Worm (Caenorhabditis elegans) whole organism, early embryonic: ENCODE measurements around the gene E04F6.9.

Experiments used
- aly-1 ChIP-seq: sonication (generic microtip); optimal IDR thresholded peaks from 2 replicates; lab custom pipeline; 2016; ENCODE audit warnings: missing genetic modification characterization, missing compliant biosample characterization
- ama-1 ChIP-seq: fragments of 150-350 bp; optimal IDR thresholded peaks from 2 replicates; lab custom pipeline; 2014
- ceh-13 ChIP-seq: fragments of 200-800 bp; sonication (Bioruptor generic); optimal IDR thresholded peaks from 2 replicates; lab custom pipeline; 2018; ENCODE audit warnings: mild to moderate bottlenecking, missing genetic modification characterization, missing compliant biosample characterization
- pes-1 ChIP-seq: fragments of 200-800 bp; sonication (Bioruptor generic); IDR thresholded peaks from 2 replicates; pipeline ENCODE4 v1.3.6; 2022; ENCODE audit warnings: missing genetic modification reagents, missing genetic modification characterization, missing compliant biosample characterization
- tbx-11 ChIP-seq: fragments of 200-800 bp; sonication (Bioruptor generic); IDR thresholded peaks from 2 replicates; pipeline ENCODE4 v1.3.6; 2022; ENCODE audit warnings: missing genetic modification characterization, missing compliant biosample characterization
- tra-4 ChIP-seq: sonication (generic microtip); optimal IDR thresholded peaks from 2 replicates; lab custom pipeline; 2017; ENCODE audit warnings: missing genetic modification characterization, missing compliant biosample characterization

ce11 chrII:7168712-7169111 is 43.2 kb downstream of the E04F6.9 start, which contains the start of gene col-36:
- TF ChIP-seq aly-1 (tag; lab: Kevin White, UChicago) = no peak
- no peak for TF ChIP-seq tbx-11
- no peak for TF ChIP-seq ama-1 (lab: Kevin White, UChicago)
- no peak for TF ChIP-seq ceh-13 (GFP tag; lab: Kevin White, UChicago)
- TF ChIP-seq tra-4 (tag; lab: Kevin White, UChicago) = no peak
- TF ChIP-seq pes-1 (GFP tag; lab: Robert Waterston, UW) = no peak
